Worm (Caenorhabditis elegans): ENCODE data around the gene htp-2.

htp-2 gene

DNA sequence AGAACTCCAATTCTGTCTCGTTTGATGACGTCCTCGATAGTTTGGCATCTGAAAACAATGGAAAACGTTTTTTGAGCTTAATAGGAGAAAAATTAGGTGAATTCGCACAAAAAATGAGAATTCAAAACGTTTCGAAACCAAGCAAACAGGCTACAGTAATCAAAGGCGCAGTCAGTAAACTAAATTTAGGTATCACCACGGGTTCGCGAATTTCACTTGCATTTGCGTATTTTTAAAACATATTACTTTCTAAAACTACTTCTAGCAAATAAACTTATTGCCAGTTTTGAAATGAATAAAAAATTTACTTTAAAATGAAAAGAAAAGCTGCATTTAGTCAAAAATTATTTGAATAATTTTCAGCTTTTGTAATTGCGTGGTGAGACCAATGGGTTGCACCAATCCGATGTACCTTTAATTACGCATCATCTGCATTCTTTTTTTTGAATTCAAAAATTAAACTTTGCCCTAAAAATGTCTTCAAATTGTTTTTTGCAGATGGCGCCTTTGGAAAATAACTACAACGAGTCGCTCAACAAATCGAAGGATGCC lies at the start of gene htp-2, which contains the start of gene Y73B6BL.23:
Gene htp-2 (plus strand): TSS at position 492 of the 552 bp plus-strand sequence.
Gene Y73B6BL.23 (minus strand): TSS at position 51 of the 552 bp plus-strand sequence.
- no peak for TF ChIP-seq nhr-12 (tag; optimal IDR thresholded peaks at IDR 0.05)
- no peak for TF ChIP-seq egl-27 (tag; optimal IDR thresholded peaks at IDR 0.05)
- no peak for TF ChIP-seq mml-1 (tag; optimal IDR thresholded peaks at IDR 0.05)
- no peak for TF ChIP-seq mdl-1 (tag; optimal IDR thresholded peaks at IDR 0.05)
- no peak for TF ChIP-seq eor-1 (tag; optimal IDR thresholded peaks at IDR 0.05)
- TF ChIP-seq elt-2 (tag; optimal IDR thresholded peaks at IDR 0.05): no peak
- no peak for TF ChIP-seq fos-1 (tag; optimal IDR thresholded peaks at IDR 0.05)
- no peak for TF ChIP-seq ztf-4 (tag; optimal IDR thresholded peaks at IDR 0.05)

DNA sequence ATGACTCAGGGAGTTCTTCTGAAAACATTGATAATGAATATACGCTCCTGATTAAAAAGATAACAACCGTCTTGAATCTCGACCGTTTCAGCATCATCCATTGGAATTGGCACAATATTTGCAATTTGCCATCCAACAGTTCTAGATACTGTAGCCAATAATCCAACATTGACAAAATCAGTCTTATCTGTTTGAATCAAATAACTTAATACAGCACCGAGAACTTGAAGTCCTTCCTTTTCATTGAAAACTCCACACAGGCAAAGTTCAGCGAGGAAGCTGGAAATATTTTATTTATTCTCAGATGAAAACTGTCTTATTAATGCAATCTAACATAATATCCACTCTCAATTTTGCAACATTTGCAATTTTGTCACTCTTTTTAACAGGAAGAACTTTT lies 47.1 kb upstream of the htp-2 start:
- TF ChIP-seq nhr-77 (tag; optimal IDR thresholded peaks at IDR 0.05) (no peak), ceh-82 (tag; optimal IDR thresholded peaks at IDR 0.05) (no peak), ceh-9 (tag; optimal IDR thresholded peaks at IDR 0.05) (no peak), unc-39 (tag; optimal IDR thresholded peaks at IDR 0.05) (no peak), nhr-25 (tag; optimal IDR thresholded peaks at IDR 0.05) (no peak), unc-62 (GFP tag; optimal IDR thresholded peaks at IDR 0.05) (no peak), fkh-10 (GFP tag; optimal IDR thresholded peaks at IDR 0.05) (no peak), elt-2 (tag; optimal IDR thresholded peaks at IDR 0.05) (no peak), R02D3.7 (tag; optimal IDR thresholded peaks at IDR 0.05) (no peak), nhr-67 (tag; optimal IDR thresholded peaks at IDR 0.05) (no peak), ztf-4 (tag; optimal IDR thresholded peaks at IDR 0.05) (no peak), eor-1 (tag; optimal IDR thresholded peaks at IDR 0.05) (no peak), nhr-28 (tag; optimal IDR thresholded peaks at IDR 0.05) (no peak)

- no peak for TF ChIP-seq skn-1 (tag; optimal IDR thresholded peaks at IDR 0.05)
- no peak for TF ChIP-seq jun-1 (tag; optimal IDR thresholded peaks at IDR 0.05)
- no peak for TF ChIP-seq nhr-77 (tag; optimal IDR thresholded peaks at IDR 0.05)
- no peak for TF ChIP-seq zag-1 (tag; optimal IDR thresholded peaks at IDR 0.05)
- TF ChIP-seq sea-2 (GFP tag; optimal IDR thresholded peaks at IDR 0.05): no peak
Measured at ce11 chrIV:6372993-6373392, 46.3 kb upstream of the htp-2 start, which contains the start of gene smg-3. TSS of gene smg-3 (minus strand) at chrIV:6373093.

DNA sequence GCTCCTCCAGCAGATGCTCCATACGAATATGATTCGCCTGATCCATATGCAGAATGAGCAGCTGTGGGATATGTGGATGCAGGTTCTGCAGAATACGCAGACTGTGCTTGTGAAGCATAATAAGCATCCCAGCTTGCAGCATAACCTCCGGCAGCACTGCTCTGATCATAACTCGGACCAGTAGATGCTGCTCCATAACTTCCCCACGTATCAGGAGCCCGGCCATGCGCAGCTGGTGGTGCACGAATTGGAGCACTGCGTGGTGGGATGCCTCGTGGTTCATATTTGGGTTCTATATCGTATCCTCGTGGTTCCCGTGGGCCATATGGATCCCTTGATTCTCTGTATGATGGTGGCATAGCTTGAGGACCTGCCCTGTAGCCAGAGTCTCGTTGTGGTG lies 45.6 kb upstream of the htp-2 start:
- TF ChIP-seq jun-1 (tag; optimal IDR thresholded peaks at IDR 0.05) (no peak), nhr-11 (tag; optimal IDR thresholded peaks at IDR 0.05) (no peak), lin-15B (tag; optimal IDR thresholded peaks at IDR 0.05) (no peak), nhr-12 (tag; optimal IDR thresholded peaks at IDR 0.05) (no peak), nhr-43 (tag; optimal IDR thresholded peaks at IDR 0.05; ENCODE audit: poor library complexity, severe bottlenecking) (no peak), snpc-4 (tag; optimal IDR thresholded peaks at IDR 0.05) (no peak), elt-1 (tag; optimal IDR thresholded peaks at IDR 0.05) (no peak), zag-1 (tag; optimal IDR thresholded peaks at IDR 0.05) (no peak), egl-5 (tag; optimal IDR thresholded peaks at IDR 0.05) (no peak), nhr-28 (tag; optimal IDR thresholded peaks at IDR 0.05) (no peak), ceh-16 (tag; optimal IDR thresholded peaks at IDR 0.05) (no peak), nhr-23 (tag; optimal IDR thresholded peaks at IDR 0.05) (no peak), elt-3 (tag; optimal IDR thresholded peaks at IDR 0.05) (no peak), sea-2 (GFP tag; optimal IDR thresholded peaks at IDR 0.05) (no peak), egl-27 (tag; optimal IDR thresholded peaks at IDR 0.05) (no peak), eor-1 (tag; optimal IDR thresholded peaks at IDR 0.05) (no peak), R02D3.7 (tag; optimal IDR thresholded peaks at IDR 0.05) (no peak), unc-39 (tag; optimal IDR thresholded peaks at IDR 0.05) (no peak)

- TF ChIP-seq hmg-11 (tag; optimal IDR thresholded peaks at IDR 0.05) (peak; percentile 70), elt-2 (tag; optimal IDR thresholded peaks at IDR 0.05) (peak; percentile 46), nhr-43 (tag; optimal IDR thresholded peaks at IDR 0.05; ENCODE audit: poor library complexity, severe bottlenecking) (peak; percentile 45), lin-15B (tag; optimal IDR thresholded peaks at IDR 0.05) (peak; percentile 95), nhr-25 (tag; optimal IDR thresholded peaks at IDR 0.05) (peak; percentile 56), pha-4 (tag; optimal IDR thresholded peaks at IDR 0.05) (peak; percentile 89), jun-1 (tag; optimal IDR thresholded peaks at IDR 0.05) (peak; percentile 21), skn-1 (tag; optimal IDR thresholded peaks at IDR 0.05) (no peak), elt-1 (tag; optimal IDR thresholded peaks at IDR 0.05) (no peak), aly-2 (tag; optimal IDR thresholded peaks at IDR 0.05) (no peak), fkh-10 (GFP tag; optimal IDR thresholded peaks at IDR 0.05) (no peak), snpc-4 (tag; optimal IDR thresholded peaks at IDR 0.05) (peak; percentile 79), eor-1 (tag; optimal IDR thresholded peaks at IDR 0.05) (no peak), R02D3.7 (tag; optimal IDR thresholded peaks at IDR 0.05) (peak; percentile 81), zag-1 (tag; optimal IDR thresholded peaks at IDR 0.05) (no peak), ZK546.5 (tag; optimal IDR thresholded peaks at IDR 0.05) (no peak), nhr-23 (tag; optimal IDR thresholded peaks at IDR 0.05) (peak; percentile 69), egl-27 (tag; optimal IDR thresholded peaks at IDR 0.05) (no peak), nhr-77 (tag; optimal IDR thresholded peaks at IDR 0.05) (no peak), egl-5 (tag; optimal IDR thresholded peaks at IDR 0.05) (no peak), nhr-28 (tag; optimal IDR thresholded peaks at IDR 0.05) (no peak), tbx-2 (tag; optimal IDR thresholded peaks at IDR 0.05) (no peak), nfya-1 (tag; optimal IDR thresholded peaks at IDR 0.05; ENCODE audit: insufficient read depth) (peak; percentile 70), lsy-12 (tag; optimal IDR thresholded peaks at IDR 0.05) (no peak), lin-39 (tag; optimal IDR thresholded peaks at IDR 0.05) (peak; percentile 63), ceh-82 (tag; optimal IDR thresholded peaks at IDR 0.05) (no peak)
Measured at ce11 chrIV:6376473-6377115, 42.7 kb upstream of the htp-2 start, which contains the start of the genes hrpf-2 and bli-6. TSS of gene hrpf-2 (minus strand) at chrIV:6376523. TSS of gene bli-6 (plus strand) at chrIV:6377065.
